Fruit fly (Drosophila melanogaster) whole organism, embryonic: ENCODE results near the gene ksr.

ENCODE experiments used
- Atf3 ChIP-seq: fragments of 200-800 bp; sonication (Bioruptor generic); optimal IDR thresholded peaks from 3 replicates; lab custom pipeline; 2016; ENCODE audit warnings: missing biosample characterization, missing genetic modification characterization
- B-H2 ChIP-seq: fragments of 200-800 bp; sonication (Bioruptor generic); optimal IDR thresholded peaks from 2 replicates; lab custom pipeline; 2018; ENCODE audit warnings: missing biosample characterization, mild to moderate bottlenecking, missing genetic modification characterization
- CG11085 ChIP-seq: fragments of 200-800 bp; sonication (Bioruptor generic); IDR thresholded peaks from 2 replicates; pipeline ENCODE4 v1.3.6; 2022; ENCODE audit warnings: missing biosample characterization, missing genetic modification characterization
- CG12391 ChIP-seq: fragments of 200-800 bp; sonication (Bioruptor generic); optimal IDR thresholded peaks from 3 replicates; lab custom pipeline; 2018; ENCODE audit warnings: missing biosample characterization, mild to moderate bottlenecking, missing genetic modification characterization, moderate library complexity
- CG13123 ChIP-seq: fragments of 200-800 bp; sonication (Bioruptor generic); optimal IDR thresholded peaks from 2 replicates; lab custom pipeline; 2016; ENCODE audit warnings: missing biosample characterization, missing genetic modification characterization
- CG14667 ChIP-seq: fragments of 200-800 bp; sonication (Bioruptor generic); IDR thresholded peaks from 2 replicates; pipeline ENCODE4 v1.3.6; 2022; ENCODE audit warnings: missing biosample characterization, missing genetic modification characterization
- CG14710 ChIP-seq: fragments of 200-800 bp; sonication (Bioruptor generic); optimal IDR thresholded peaks from 3 replicates; lab custom pipeline; 2019; ENCODE audit warnings: missing biosample characterization, mild to moderate bottlenecking, missing genetic modification characterization, moderate library complexity
- CG14965 ChIP-seq: fragments of 200-800 bp; sonication (Bioruptor generic); optimal IDR thresholded peaks from 2 replicates; lab custom pipeline; 2016; ENCODE audit warnings: missing biosample characterization, missing genetic modification characterization, borderline replicate concordance
- CG15514 ChIP-seq: fragments of 200-800 bp; sonication (Bioruptor generic); optimal IDR thresholded peaks from 3 replicates; lab custom pipeline; 2017; ENCODE audit warnings: missing biosample characterization, missing genetic modification characterization, mild to moderate bottlenecking, moderate library complexity, missing genetic modification reagents
- CG15601 ChIP-seq: fragments of 200-800 bp; sonication (Bioruptor generic); optimal IDR thresholded peaks from 3 replicates; lab custom pipeline; 2019; ENCODE audit warnings: missing biosample characterization, mild to moderate bottlenecking, missing genetic modification characterization, moderate library complexity
- CG16779 ChIP-seq: fragments of 200-800 bp; sonication (Bioruptor generic); IDR thresholded peaks from 2 replicates; pipeline ENCODE4 v1.3.6; 2022; ENCODE audit warnings: missing biosample characterization, missing genetic modification characterization
- CG17186 ChIP-seq: fragments of 200-800 bp; sonication (Bioruptor generic); optimal IDR thresholded peaks from 3 replicates; lab custom pipeline; 2017; ENCODE audit warnings: missing biosample characterization, missing genetic modification reagents, missing genetic modification characterization
- CG17328 ChIP-seq: fragments of 200-800 bp; sonication (Bioruptor generic); IDR thresholded peaks from 2 replicates; pipeline ENCODE4 v1.3.6; 2022; ENCODE audit warnings: missing biosample characterization, missing genetic modification characterization
- CG17612 ChIP-seq: fragments of 200-800 bp; sonication (Bioruptor generic); IDR thresholded peaks from 2 replicates; pipeline ENCODE4 v1.3.6; 2022; ENCODE audit warnings: missing biosample characterization, missing genetic modification characterization
- CG17829 ChIP-seq: fragments of 200-800 bp; optimal IDR thresholded peaks from 2 replicates; lab custom pipeline; 2019; ENCODE audit warnings: missing biosample characterization, mild to moderate bottlenecking, missing genetic modification characterization, moderate library complexity
- CG18619 ChIP-seq: fragments of 200-800 bp; sonication (Bioruptor generic); optimal IDR thresholded peaks from 3 replicates; lab custom pipeline; 2017; ENCODE audit warnings: missing biosample characterization, mild to moderate bottlenecking, missing genetic modification characterization
- CG33213 ChIP-seq: fragments of 200-800 bp; sonication (Bioruptor generic); optimal IDR thresholded peaks from 3 replicates; lab custom pipeline; 2016; ENCODE audit warnings: missing biosample characterization, missing genetic modification characterization
- CG34422 ChIP-seq: fragments of 200-800 bp; sonication (Bioruptor generic); IDR thresholded peaks from 3 replicates; pipeline ENCODE4 v1.3.6; 2022; ENCODE audit warnings: missing biosample characterization, missing genetic modification characterization
- CG42726 ChIP-seq: fragments of 200-800 bp; sonication (Bioruptor generic); IDR thresholded peaks from 2 replicates; pipeline ENCODE4 v1.3.6; 2022; ENCODE audit warnings: missing biosample characterization, missing genetic modification characterization; ENCODE audit not compliant: partially characterized antibody
- CG4707 ChIP-seq: fragments of 200-800 bp; sonication (Bioruptor generic); optimal IDR thresholded peaks from 2 replicates; lab custom pipeline; 2018; ENCODE audit warnings: missing biosample characterization, mild to moderate bottlenecking, missing genetic modification characterization, moderate library complexity
- CG4854 ChIP-seq: fragments of 200-800 bp; sonication (Bioruptor generic); optimal IDR thresholded peaks from 2 replicates; lab custom pipeline; 2016; ENCODE audit warnings: missing biosample characterization, missing genetic modification characterization, inconsistent platforms
- CG8359 ChIP-seq: fragments of 200-800 bp; sonication (Bioruptor generic); optimal IDR thresholded peaks from 2 replicates; lab custom pipeline; 2017; ENCODE audit warnings: missing biosample characterization, mild to moderate bottlenecking, missing genetic modification characterization, borderline replicate concordance
- CG8924 ChIP-seq: fragments of 200-800 bp; optimal IDR thresholded peaks from 3 replicates; lab custom pipeline; 2019; ENCODE audit warnings: missing biosample characterization, mild to moderate bottlenecking, missing genetic modification characterization, moderate library complexity
- CkIIα-i1 ChIP-seq: fragments of 200-800 bp; sonication (Bioruptor generic); IDR thresholded peaks from 2 replicates; pipeline ENCODE4 v1.3.6; 2022; ENCODE audit warnings: missing biosample characterization, missing genetic modification characterization
- D ChIP-seq, 2 experiments: fragments of 200-800 bp in 1 of 2; fragments of >200 bp in 1 of 2; sonication (Bioruptor generic) in 1 of 2; optimal IDR thresholded peaks; 2 replicates in 1 of 2; 3 replicates in 1 of 2; lab custom pipeline; 2017; ENCODE audit warnings: mild to moderate bottlenecking in 1 of 2, missing biosample characterization in 1 of 2, missing genetic modification characterization in 1 of 2, missing genetic modification reagents in 1 of 2
- Deaf1 ChIP-seq: fragments of 200-800 bp; optimal IDR thresholded peaks from 3 replicates; lab custom pipeline; 2019; ENCODE audit warnings: missing biosample characterization, mild to moderate bottlenecking, missing genetic modification characterization, moderate library complexity
- E2f1 ChIP-seq: fragments of 200-800 bp; sonication (Bioruptor generic); IDR thresholded peaks from 2 replicates; pipeline ENCODE4 v1.3.6; 2022; ENCODE audit warnings: missing biosample characterization, missing genetic modification characterization
- ERR ChIP-seq: fragments of 200-800 bp; sonication (Bioruptor generic); optimal IDR thresholded peaks from 2 replicates; lab custom pipeline; 2016; ENCODE audit warnings: missing biosample characterization, missing genetic modification characterization
- HLH4C ChIP-seq: fragments of 200-800 bp; sonication (Bioruptor generic); IDR thresholded peaks from 3 replicates; pipeline ENCODE4 v1.3.6; 2022; ENCODE audit warnings: missing biosample characterization, missing genetic modification characterization; ENCODE audit not compliant: partially characterized antibody
- Lpt ChIP-seq: fragments of >200 bp; optimal IDR thresholded peaks from 2 replicates; lab custom pipeline; 2018; ENCODE audit warnings: missing biosample characterization, missing genetic modification characterization
- Ptx1 ChIP-seq: fragments of 200-800 bp; sonication (Bioruptor generic); IDR thresholded peaks from 2 replicates; pipeline ENCODE4 v1.3.6; 2022; ENCODE audit warnings: missing biosample characterization, missing genetic modification characterization
- abd-A ChIP-seq: fragments of 200-800 bp; sonication (Bioruptor generic); optimal IDR thresholded peaks from 3 replicates; lab custom pipeline; 2019; ENCODE audit warnings: missing biosample characterization, mild to moderate bottlenecking, missing genetic modification characterization, moderate library complexity
- az2 ChIP-seq: fragments of 200-800 bp; sonication (Bioruptor generic); optimal IDR thresholded peaks from 3 replicates; lab custom pipeline; 2016; ENCODE audit warnings: missing biosample characterization, missing genetic modification characterization
- bbx ChIP-seq: fragments of 200-800 bp; sonication (Bioruptor generic); IDR thresholded peaks from 2 replicates; pipeline ENCODE4 v1.3.6; 2022; ENCODE audit warnings: missing biosample characterization, missing genetic modification characterization; ENCODE audit not compliant: partially characterized antibody
- fd102C ChIP-seq: fragments of 200-800 bp; sonication (Bioruptor generic); optimal IDR thresholded peaks from 2 replicates; lab custom pipeline; 2018; ENCODE audit warnings: missing biosample characterization, mild to moderate bottlenecking, missing genetic modification characterization, moderate library complexity
- fu2 ChIP-seq: fragments of 200-800 bp; sonication (Bioruptor generic); optimal IDR thresholded peaks from 2 replicates; lab custom pipeline; 2016; ENCODE audit warnings: missing biosample characterization, missing genetic modification characterization
- hbn ChIP-seq: fragments of 200-800 bp; sonication (Bioruptor generic); IDR thresholded peaks from 2 replicates; pipeline ENCODE4 v1.3.6; 2022; ENCODE audit warnings: missing biosample characterization, missing genetic modification characterization; ENCODE audit not compliant: partially characterized antibody
- jumu ChIP-seq: fragments of 200-800 bp; sonication (Bioruptor generic); optimal IDR thresholded peaks from 3 replicates; lab custom pipeline; 2016; ENCODE audit warnings: missing biosample characterization, missing genetic modification characterization
- klu ChIP-seq: fragments of 200-800 bp; sonication (Bioruptor generic); IDR thresholded peaks from 2 replicates; pipeline ENCODE4 v1.3.6; 2022; ENCODE audit warnings: missing biosample characterization, missing genetic modification characterization
- nerfin-1 ChIP-seq: fragments of 200-800 bp; sonication (Bioruptor generic); optimal IDR thresholded peaks from 3 replicates; lab custom pipeline; 2019; ENCODE audit warnings: missing biosample characterization, mild to moderate bottlenecking, missing genetic modification characterization, moderate library complexity
- org-1 ChIP-seq: fragments of 200-800 bp; sonication (Bioruptor generic); optimal IDR thresholded peaks from 2 replicates; lab custom pipeline; 2017; ENCODE audit warnings: missing biosample characterization, missing genetic modification characterization
- rib ChIP-seq: fragments of 200-800 bp; sonication (Bioruptor generic); IDR thresholded peaks from 2 replicates; pipeline ENCODE4 v1.3.6; 2022; ENCODE audit warnings: missing biosample characterization, missing genetic modification characterization
- sc ChIP-seq, 3 experiments: fragments of >200 bp in 2 of 3; fragments of 200-800 bp in 1 of 3; sonication (Bioruptor generic) in 1 of 3; optimal IDR thresholded peaks; 2 replicates in 2 of 3; 3 replicates in 1 of 3; lab custom pipeline; 2017; ENCODE audit warnings: mild to moderate bottlenecking in 1 of 3, missing biosample characterization in 1 of 3, missing genetic modification characterization in 1 of 3, missing genetic modification reagents in 1 of 3
- seq ChIP-seq: fragments of 200-800 bp; sonication (Bioruptor generic); IDR thresholded peaks from 2 replicates; pipeline ENCODE4 v1.3.6; 2022; ENCODE audit warnings: missing biosample characterization, missing genetic modification characterization
- sisA ChIP-seq: fragments of 200-800 bp; sonication (Bioruptor generic); IDR thresholded peaks from 2 replicates; pipeline ENCODE4 v1.3.6; 2022; ENCODE audit warnings: missing biosample characterization, missing genetic modification characterization
- so ChIP-seq: fragments of 200-800 bp; sonication (Bioruptor generic); IDR thresholded peaks from 3 replicates; pipeline ENCODE4 v1.3.6; 2022; ENCODE audit warnings: missing biosample characterization, missing genetic modification characterization
- tio ChIP-seq: fragments of 200-800 bp; sonication (Bioruptor generic); optimal IDR thresholded peaks from 2 replicates; lab custom pipeline; 2017; ENCODE audit warnings: missing biosample characterization, missing genetic modification characterization, inconsistent platforms
- zfh2 ChIP-seq: fragments of 200-800 bp; sonication (Bioruptor generic); optimal IDR thresholded peaks from 2 replicates; lab custom pipeline; 2016; ENCODE audit warnings: missing biosample characterization, missing genetic modification characterization

ksr gene

dm6 chr3R:5463199-5463949, 20.3 kb downstream of the ksr start (continued):
- TF ChIP-seq org-1 (GFP tag; lab: Kevin White, UChicago) (no peak), CG17829 (peak; percentile 11), Deaf1 (tag; lab: Kevin White, UChicago) (no peak), CG18619 (GFP tag; lab: Kevin White, UChicago) (no peak), CG14667 (GFP tag; lab: Robert Waterston, UW) (no peak), jumu (GFP tag; lab: Kevin White, UChicago) (no peak), CG8359 (no peak), CG11085 (GFP tag; lab: Robert Waterston, UW) (no peak), CG16779 (GFP tag; lab: Robert Waterston, UW) (no peak), CG13123 (GFP tag; lab: Kevin White, UChicago) (no peak), CG15601 (tag; lab: Kevin White, UChicago) (no peak), Atf3 (GFP tag; lab: Kevin White, UChicago) (no peak), CG42726 (no peak; the same call in 1 of the 2 replicates), CG8924 (tag; lab: Kevin White, UChicago) (no peak), fu2 (no peak), HLH4C (GFP tag; lab: Robert Waterston, UW) (no peak), CG4707 (GFP tag; lab: Kevin White, UChicago) (no peak), CG12391 (tag; lab: Kevin White, UChicago) (no peak), zfh2 (GFP tag; lab: Kevin White, UChicago) (no peak), CG14965 (GFP tag; lab: Kevin White, UChicago) (no peak), abd-A (tag; lab: Kevin White, UChicago) (no peak), CG17612 (GFP tag; lab: Robert Waterston, UW) (no peak), klu (GFP tag; lab: Robert Waterston, UW) (no peak), nerfin-1 (tag; lab: Kevin White, UChicago) (no peak), tio (GFP tag; lab: Kevin White, UChicago) (no peak), bbx (GFP tag; lab: Robert Waterston, UW) (peak; percentile 22; the same call in 1 of the 2 replicates), so (GFP tag; lab: Robert Waterston, UW) (no peak), CG33213 (GFP tag; lab: Kevin White, UChicago) (peak; percentile 29), CG34422 (GFP tag; lab: Robert Waterston, UW) (peak; percentile 82; the same call in 1 of the 3 replicates), B-H2 (GFP tag; lab: Kevin White, UChicago) (no peak), az2 (no peak), D (optimal IDR thresholded peaks at IDR 0.05; lab: Kevin White, UChicago) (no peak), D (GFP tag; optimal IDR thresholded peaks at IDR 0.05; lab: Kevin White, UChicago) (no peak), CG15514 (GFP tag; lab: Kevin White, UChicago) (peak; percentile 63), E2f1 (GFP tag; lab: Robert Waterston, UW) (no peak; the same call in 1 of the 2 replicates), Lpt (GFP tag; lab: Kevin White, UChicago) (no peak), sc (optimal IDR thresholded peaks at IDR 0.05; lab: Kevin White, UChicago) (no peak), sc (GFP tag; optimal IDR thresholded peaks at IDR 0.05; lab: Kevin White, UChicago) (no peak), ERR (GFP tag; lab: Kevin White, UChicago) (no peak), CG4854 (GFP tag; lab: Kevin White, UChicago) (no peak), hbn (no peak; the same call in none of the 2 replicates), CkIIα-i1 (GFP tag; lab: Robert Waterston, UW) (no peak), CG17186 (GFP tag; lab: Kevin White, UChicago) (peak; percentile 80), seq (no peak), fd102C (GFP tag; lab: Kevin White, UChicago) (no peak), sisA (GFP tag; lab: Robert Waterston, UW) (no peak), CG17328 (GFP tag; lab: Robert Waterston, UW) (0 out of 2 replicates have a peak, but pooled peaks have one; percentile 20), CG14710 (tag; lab: Kevin White, UChicago) (peak; percentile 85), Ptx1 (GFP tag; lab: Robert Waterston, UW) (no peak), rib (GFP tag; lab: Robert Waterston, UW) (no peak)
